Worm (Caenorhabditis elegans) whole organism, late embryonic: Measurements from ENCODE around the gene EEED8.3.

Experiments
- che-1 ChIP-seq: sonication (generic microtip); optimal IDR thresholded peaks from 2 replicates; lab custom pipeline; 2016; ENCODE audit warnings: mild to moderate bottlenecking, missing genetic modification characterization, missing compliant biosample characterization
- dmd-4 ChIP-seq: sonication (generic microtip); optimal IDR thresholded peaks from 2 replicates; lab custom pipeline; 2016; ENCODE audit warnings: borderline replicate concordance, missing genetic modification characterization, missing compliant biosample characterization
- eyg-1 ChIP-seq: sonication (generic microtip); optimal IDR thresholded peaks from 2 replicates; lab custom pipeline; 2016; ENCODE audit warnings: missing genotype, missing genetic modification characterization, missing compliant biosample characterization
- npax-4 ChIP-seq: sonication (generic microtip); optimal IDR thresholded peaks from 2 replicates; lab custom pipeline; 2016; ENCODE audit warnings: missing genetic modification characterization, missing compliant biosample characterization
- pha-4 ChIP-seq: fragments of 150-350 bp; optimal IDR thresholded peaks from 2 replicates; lab custom pipeline; 2018; ENCODE audit warnings: missing biosample characterization, missing genetic modification reagents, missing genetic modification characterization
- sox-4 ChIP-seq: sonication (generic microtip); optimal IDR thresholded peaks from 2 replicates; lab custom pipeline; 2017; ENCODE audit warnings: mild to moderate bottlenecking, missing genetic modification characterization, inconsistent platforms, missing compliant biosample characterization
- unc-42 ChIP-seq: sonication (generic microtip); optimal IDR thresholded peaks from 2 replicates; lab custom pipeline; 2016; ENCODE audit warnings: missing genotype, missing genetic modification characterization, missing compliant biosample characterization

- TF ChIP-seq unc-42 (tag; lab: Kevin White, UChicago) (no peak), npax-4 (tag; lab: Kevin White, UChicago) (no peak), pha-4 (tag; lab: Kevin White, UChicago) (no peak), dmd-4 (tag; lab: Kevin White, UChicago) (no peak), che-1 (tag; lab: Kevin White, UChicago) (no peak), eyg-1 (no peak), sox-4 (tag; lab: Kevin White, UChicago) (no peak)
These were observed 35.9 kb upstream of the EEED8.3 start for ce11 chrII:5378239-5378521.
